Worm (Caenorhabditis elegans) whole organism, L4 larva: ENCODE results near the gene dhs-8.

ENCODE experiments used
- aly-2 ChIP-seq: sonication (generic microtip); optimal IDR thresholded peaks from 2 replicates; lab custom pipeline; 2018; ENCODE audit warnings: missing biosample characterization, missing genetic modification characterization
- ceh-82 ChIP-seq: sonication (generic microtip); optimal IDR thresholded peaks from 2 replicates; lab custom pipeline; 2017; ENCODE audit warnings: missing biosample characterization, missing genetic modification characterization
- jun-1 ChIP-seq: fragments of 150-350 bp; optimal IDR thresholded peaks from 2 replicates; lab custom pipeline; 2014; ENCODE audit warnings: missing biosample characterization, missing genetic modification reagents, missing genetic modification characterization
- lin-13 ChIP-seq: fragments of 150-350 bp; optimal IDR thresholded peaks from 2 replicates; lab custom pipeline; 2014; ENCODE audit warnings: missing biosample characterization, missing genetic modification reagents, missing genetic modification characterization
- madf-5 ChIP-seq, 2 experiments: fragments of 200-800 bp; sonication (Bioruptor generic); IDR thresholded peaks; 2 replicates each; pipeline ENCODE4 v1.3.6; 2022; ENCODE audit warnings: missing compliant biosample characterization in 2 of 2, missing genetic modification characterization in 2 of 2
- nhr-28 ChIP-seq: fragments of 150-350 bp; optimal IDR thresholded peaks from 2 replicates; lab custom pipeline; 2014; ENCODE audit warnings: missing biosample characterization, missing genetic modification characterization
- nhr-48 ChIP-seq: sonication (generic microtip); optimal IDR thresholded peaks from 2 replicates; lab custom pipeline; 2016; ENCODE audit warnings: mild to moderate bottlenecking, missing genetic modification characterization, missing compliant biosample characterization
- snpc-4 ChIP-seq: fragments of 150-350 bp; optimal IDR thresholded peaks from 2 replicates; lab custom pipeline; 2014; ENCODE audit warnings: missing biosample characterization, missing genetic modification characterization
- zfp-2 ChIP-seq: sonication (generic microtip); optimal IDR thresholded peaks from 2 replicates; lab custom pipeline; 2016; ENCODE audit warnings: mild to moderate bottlenecking, missing genetic modification characterization, missing compliant biosample characterization
- ztf-7 ChIP-seq: fragments of 150-350 bp; optimal IDR thresholded peaks from 2 replicates; lab custom pipeline; 2014; ENCODE audit warnings: missing biosample characterization, missing genetic modification characterization

DNA sequence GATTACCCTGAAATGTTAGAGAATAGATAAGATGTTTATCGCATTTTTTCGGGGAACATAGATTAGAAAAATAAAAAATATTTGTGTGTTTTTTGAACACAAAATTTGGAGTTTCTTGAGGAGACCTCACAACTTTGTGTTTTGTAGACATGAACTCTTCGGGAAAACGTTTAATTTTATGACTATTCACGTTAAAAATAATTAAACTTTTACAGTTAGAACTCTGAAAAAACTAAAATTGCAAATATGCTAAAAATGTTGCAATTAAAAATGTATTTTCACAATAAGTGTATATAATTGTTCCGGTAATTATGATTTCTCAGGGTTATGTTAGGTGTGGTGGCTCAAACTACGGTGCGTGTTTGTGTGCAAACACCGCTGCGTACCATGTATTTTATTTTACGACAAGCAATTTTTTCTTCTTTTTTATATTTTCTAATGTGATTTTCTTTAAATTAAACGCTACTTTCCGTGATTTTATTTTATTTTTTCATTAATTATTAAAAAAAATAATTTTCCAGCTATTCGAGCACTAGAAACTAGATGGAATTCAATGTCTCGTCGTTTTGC is 30.5 kb downstream of the dhs-8 start, which contains the start of the genes F57C2.5 and spat-1:
- TF ChIP-seq jun-1 (no peak), aly-2 (no peak), nhr-48 (tag; lab: Kevin White, UChicago) (no peak), zfp-2 (tag; lab: Kevin White, UChicago) (no peak), madf-5 (GFP tag; IDR thresholded peaks at IDR 0.05; lab: Robert Waterston, UW) (no peak), ztf-7 (tag; lab: Kevin White, UChicago) (peak; percentile 29), snpc-4 (no peak), lin-13 (GFP tag; lab: Kevin White, UChicago) (no peak), nhr-28 (tag; lab: Kevin White, UChicago) (peak; percentile 48), ceh-82 (tag; lab: Kevin White, UChicago) (no peak)
